Worm (Caenorhabditis elegans) whole organism, L2 larva: ENCODE data around the gene Y51H7BR.8.
"Not testable (repeated sequence)": the region's sequence is repeated elsewhere in the genome, so short reads cannot be mapped to it uniquely, and the experiment has no call there.

Experiments
- C34F6.9 ChIP-seq: fragments of 150-350 bp; optimal IDR thresholded peaks from 2 replicates; lab custom pipeline; 2014; ENCODE audit warnings: missing biosample characterization, missing genetic modification characterization
- F13H6.1 ChIP-seq: sonication (generic microtip); optimal IDR thresholded peaks from 2 replicates; lab custom pipeline; 2016; ENCODE audit warnings: missing genetic modification characterization, missing compliant biosample characterization
- R02D3.7 ChIP-seq: fragments of 150-350 bp; optimal IDR thresholded peaks from 2 replicates; lab custom pipeline; 2014; ENCODE audit warnings: missing biosample characterization, missing genetic modification characterization
- Y55F3AM.14 ChIP-seq: fragments of 200-800 bp; sonication (Bioruptor generic); optimal IDR thresholded peaks from 2 replicates; lab custom pipeline; 2018; ENCODE audit warnings: mild to moderate bottlenecking, missing genetic modification characterization, missing compliant biosample characterization
- alr-1 ChIP-seq: fragments of 150-350 bp; optimal IDR thresholded peaks from 2 replicates; lab custom pipeline; 2014; ENCODE audit warnings: missing biosample characterization, missing genetic modification characterization
- aly-2 ChIP-seq: fragments of 150-350 bp; optimal IDR thresholded peaks from 2 replicates; lab custom pipeline; 2014; ENCODE audit warnings: missing biosample characterization, missing genetic modification characterization
- blmp-1 ChIP-seq: sonication (generic microtip); optimal IDR thresholded peaks from 2 replicates; lab custom pipeline; 2017; ENCODE audit warnings: missing genetic modification characterization, mild to moderate bottlenecking, missing compliant biosample characterization, antibody characterized with exemption, moderate library complexity; ENCODE audit not compliant: insufficient read depth
- fos-1 ChIP-seq: fragments of 150-350 bp; optimal IDR thresholded peaks from 2 replicates; lab custom pipeline; 2014; ENCODE audit warnings: missing biosample characterization, missing genetic modification characterization
- lin-13 ChIP-seq: fragments of 150-350 bp; optimal IDR thresholded peaks from 2 replicates; lab custom pipeline; 2014; ENCODE audit warnings: missing biosample characterization, missing genetic modification reagents, missing genetic modification characterization
- lin-39 ChIP-seq: fragments of 150-350 bp; optimal IDR thresholded peaks from 2 replicates; lab custom pipeline; 2014; ENCODE audit warnings: missing biosample characterization, missing genetic modification reagents, missing genetic modification characterization
- mbf-1 ChIP-seq: sonication (generic microtip); optimal IDR thresholded peaks from 2 replicates; lab custom pipeline; 2017; ENCODE audit warnings: missing biosample characterization, missing genetic modification characterization
- mdl-1 ChIP-seq, 2 experiments: fragments of 150-350 bp in 1 of 2; sonication (generic microtip) in 1 of 2; optimal IDR thresholded peaks; 2 replicates each; lab custom pipeline; 2017; ENCODE audit warnings: missing biosample characterization in 2 of 2, missing genetic modification characterization in 2 of 2
- nhr-10 ChIP-seq: sonication (generic microtip); optimal IDR thresholded peaks from 2 replicates; lab custom pipeline; 2017; ENCODE audit warnings: missing biosample characterization, missing genetic modification characterization
- nhr-11 ChIP-seq: fragments of 150-350 bp; optimal IDR thresholded peaks from 2 replicates; lab custom pipeline; 2014; ENCODE audit warnings: missing biosample characterization, missing genetic modification characterization
- nhr-21 ChIP-seq: fragments of 150-350 bp; optimal IDR thresholded peaks from 2 replicates; lab custom pipeline; 2014; ENCODE audit warnings: missing biosample characterization, missing genetic modification characterization
- nhr-25 ChIP-seq: fragments of 150-350 bp; sonication (generic microtip); optimal IDR thresholded peaks from 3 replicates; lab custom pipeline; 2014; ENCODE audit warnings: missing biosample characterization, missing genetic modification characterization
- nhr-6 ChIP-seq: fragments of 150-350 bp; optimal IDR thresholded peaks from 2 replicates; lab custom pipeline; 2014; ENCODE audit warnings: missing biosample characterization, missing genetic modification characterization
- peb-1 ChIP-seq: fragments of 150-350 bp; optimal IDR thresholded peaks from 2 replicates; lab custom pipeline; 2014; ENCODE audit warnings: missing biosample characterization, missing genetic modification characterization
- sem-4 ChIP-seq: fragments of 150-350 bp; optimal IDR thresholded peaks from 2 replicates; lab custom pipeline; 2014; ENCODE audit warnings: missing biosample characterization, missing genetic modification reagents, missing genetic modification characterization
- skn-1 ChIP-seq: sonication (generic microtip); optimal IDR thresholded peaks from 2 replicates; lab custom pipeline; 2017; ENCODE audit warnings: missing biosample characterization, missing genetic modification characterization
- sma-3 ChIP-seq: sonication (generic microtip); optimal IDR thresholded peaks from 2 replicates; lab custom pipeline; 2016; ENCODE audit warnings: missing genetic modification reagents, missing genetic modification characterization, missing compliant biosample characterization
- sma-9 ChIP-seq, 2 experiments: fragments of 150-350 bp in 1 of 2; sonication (generic microtip) in 1 of 2; optimal IDR thresholded peaks; 2 replicates each; lab custom pipeline; 2014 to 2016; ENCODE audit warnings: missing genetic modification characterization in 2 of 2, mild to moderate bottlenecking in 1 of 2, missing biosample characterization in 1 of 2, missing compliant biosample characterization in 1 of 2, missing genetic modification reagents in 1 of 2, moderate library complexity in 1 of 2
- snpc-4 ChIP-seq: fragments of 150-350 bp; optimal IDR thresholded peaks from 2 replicates; lab custom pipeline; 2014; ENCODE audit warnings: missing biosample characterization, missing genetic modification characterization
- unc-39 ChIP-seq: fragments of 150-350 bp; optimal IDR thresholded peaks from 2 replicates; lab custom pipeline; 2014; ENCODE audit warnings: missing biosample characterization, missing genetic modification characterization
- unc-55 ChIP-seq: fragments of 150-350 bp; sonication (generic microtip); optimal IDR thresholded peaks from 3 replicates; lab custom pipeline; 2014; ENCODE audit warnings: missing biosample characterization, missing genetic modification reagents, missing genetic modification characterization
- unc-62 ChIP-seq: fragments of 150-350 bp; optimal IDR thresholded peaks from 2 replicates; lab custom pipeline; 2014; ENCODE audit warnings: missing biosample characterization, missing genetic modification reagents, missing genetic modification characterization
- ztf-11 ChIP-seq: sonication (generic microtip); optimal IDR thresholded peaks from 2 replicates; lab custom pipeline; 2017; ENCODE audit warnings: missing biosample characterization, missing genetic modification characterization
- ztf-4 ChIP-seq: fragments of 150-350 bp; optimal IDR thresholded peaks from 2 replicates; lab custom pipeline; 2014; ENCODE audit warnings: missing biosample characterization, missing genetic modification characterization

Y51H7BR.8 gene

ce11 chrII:1525498-1525897 is 6.5 kb downstream of the Y51H7BR.8 start, which contains the start of gene Y51H7BR.7:
Y51H7BR.7 (minus strand) TSS chrII:1525598.
- no peak for TF ChIP-seq nhr-6 (tag; lab: Kevin White, UChicago)
- TF ChIP-seq R02D3.7 (tag; lab: Kevin White, UChicago), result no peak
- no peak for TF ChIP-seq C34F6.9 (tag; lab: Kevin White, UChicago)
- TF ChIP-seq mdl-1 (tag; optimal IDR thresholded peaks at IDR 0.05; lab: Kevin White, UChicago), result no peak
- no peak for TF ChIP-seq nhr-10 (tag; lab: Kevin White, UChicago)
- no peak for TF ChIP-seq ztf-11 (tag; lab: Kevin White, UChicago)
- no peak for TF ChIP-seq unc-39 (tag; lab: Kevin White, UChicago)
- no peak for TF ChIP-seq snpc-4 (tag; lab: Kevin White, UChicago)
- no peak for TF ChIP-seq mbf-1
- TF ChIP-seq lin-39, result no peak
- TF ChIP-seq lin-13 (GFP tag; lab: Kevin White, UChicago), result no peak
- no peak for TF ChIP-seq unc-55 (GFP tag; lab: Kevin White, UChicago)
- no peak for TF ChIP-seq fos-1 (tag; lab: Kevin White, UChicago)
- no peak for TF ChIP-seq Y55F3AM.14

ce11 chrII:1529057-1529456 is 10.0 kb downstream of the Y51H7BR.8 start, which contains the start of gene Y51H7BR.4:
Y51H7BR.4 (plus strand) TSS chrII:1529357.
- TF ChIP-seq sem-4 (tag; lab: Kevin White, UChicago), result no peak
- TF ChIP-seq mbf-1, result no peak

- no peak for TF ChIP-seq F13H6.1
- no peak for TF ChIP-seq sma-9 (GFP tag; optimal IDR thresholded peaks at IDR 0.05; lab: Kevin White, UChicago)
- no peak for TF ChIP-seq sma-9 (tag; optimal IDR thresholded peaks at IDR 0.05; lab: Kevin White, UChicago)
- TF ChIP-seq nhr-11 (tag; lab: Kevin White, UChicago), result no peak
- no peak for TF ChIP-seq skn-1 (tag; lab: Kevin White, UChicago)
- no peak for TF ChIP-seq peb-1
- TF ChIP-seq mbf-1, result no peak
- no peak for TF ChIP-seq R02D3.7 (tag; lab: Kevin White, UChicago)
- no peak for TF ChIP-seq blmp-1 (tag; lab: Kevin White, UChicago)
- TF ChIP-seq sma-3 (GFP tag; lab: Kevin White, UChicago), result no peak
- no peak for TF ChIP-seq unc-62 (GFP tag; lab: Kevin White, UChicago)
- TF ChIP-seq C34F6.9 (tag; lab: Kevin White, UChicago), result no peak
- no peak for TF ChIP-seq nhr-25 (tag; lab: Kevin White, UChicago)
- no peak for TF ChIP-seq nhr-6 (tag; lab: Kevin White, UChicago)
- TF ChIP-seq ztf-11 (tag; lab: Kevin White, UChicago), result no peak
- TF ChIP-seq lin-39, result no peak
Measured at ce11 chrII:1535931-1536330, 16.9 kb downstream of the Y51H7BR.8 start, which contains the start of gene fbxb-43. fbxb-43 (plus strand) TSS chrII:1536231.

ce11 chrII:1537321-1537720 is 18.3 kb downstream of the Y51H7BR.8 start, which contains the start of gene fbxb-42:
fbxb-42 (plus strand) TSS chrII:1537621.
- no peak for TF ChIP-seq ztf-4 (tag; lab: Kevin White, UChicago)
- TF ChIP-seq nhr-25 (tag; lab: Kevin White, UChicago), result no peak
- TF ChIP-seq mdl-1 (tag; optimal IDR thresholded peaks at IDR 0.05; lab: Kevin White, UChicago), result no peak
- TF ChIP-seq sem-4 (tag; lab: Kevin White, UChicago), result no peak
- no peak for TF ChIP-seq ztf-11 (tag; lab: Kevin White, UChicago)
- TF ChIP-seq alr-1 (tag; lab: Kevin White, UChicago), result no peak
- TF ChIP-seq nhr-21 (tag; lab: Kevin White, UChicago), result no peak
- no peak for TF ChIP-seq unc-62 (GFP tag; lab: Kevin White, UChicago)
- no peak for TF ChIP-seq nhr-11 (tag; lab: Kevin White, UChicago)

- no peak for TF ChIP-seq Y55F3AM.14
- TF ChIP-seq sem-4 (tag; lab: Kevin White, UChicago), result no peak
- TF ChIP-seq sma-3 (GFP tag; lab: Kevin White, UChicago), result no peak
Measured at ce11 chrII:1538589-1538988, 19.6 kb downstream of the Y51H7BR.8 start, which contains the start of gene fbxb-44. fbxb-44 (plus strand) TSS chrII:1538889.

ce11 chrII:1540628-1541027 is 21.6 kb downstream of the Y51H7BR.8 start, which contains the start of gene poml-4:
poml-4 (plus strand) TSS chrII:1540928.
- not testable (repeated sequence) for TF ChIP-seq lin-39; nhr-6 (tag; lab: Kevin White, UChicago); mbf-1

ce11 chrII:1543182-1543581 is 24.2 kb downstream of the Y51H7BR.8 start, which contains the start of gene K05F6.4:
K05F6.4 (plus strand) TSS chrII:1543482.
- TF ChIP-seq fos-1, aly-2, nhr-21 (tag; lab: Kevin White, UChicago): not testable (repeated sequence)
